Fruit fly (Drosophila melanogaster) whole organism, embryonic: Measurements from ENCODE around the gene CG34116.
A peak's percentile ranks its signal among the peaks of the same experiment; 100 is the strongest.

Experiments
- ATbp ChIP-seq: fragments of 200-800 bp; sonication (Bioruptor generic); optimal IDR thresholded peaks from 2 replicates; lab custom pipeline; 2017; ENCODE audit warnings: missing biosample characterization, mild to moderate bottlenecking, missing genetic modification characterization, missing genetic modification reagents
- Abd-B ChIP-seq: fragments of 200-800 bp; sonication (Bioruptor generic); optimal IDR thresholded peaks from 2 replicates; lab custom pipeline; 2018; ENCODE audit warnings: missing biosample characterization, mild to moderate bottlenecking, missing genetic modification characterization, moderate library complexity
- Ada2b ChIP-seq: fragments of 200-800 bp; sonication (Bioruptor generic); IDR thresholded peaks from 2 replicates; pipeline ENCODE4 v1.3.6; 2022; ENCODE audit warnings: missing biosample characterization, missing genetic modification characterization
- CG10321 ChIP-seq: fragments of 200-800 bp; sonication (Bioruptor generic); IDR thresholded peaks from 2 replicates; pipeline ENCODE4 v1.3.6; 2022; ENCODE audit warnings: missing biosample characterization, missing genetic modification characterization
- CG10565 ChIP-seq: fragments of 200-800 bp; sonication (Bioruptor generic); optimal IDR thresholded peaks from 3 replicates; lab custom pipeline; 2016; ENCODE audit warnings: missing biosample characterization, mild to moderate bottlenecking, missing genetic modification characterization
- CG11093 ChIP-seq: fragments of 200-800 bp; sonication (Bioruptor generic); IDR thresholded peaks from 3 replicates; pipeline ENCODE4 v1.3.6; 2022; ENCODE audit warnings: missing biosample characterization, missing genetic modification characterization
- CG11247 ChIP-seq: fragments of 200-800 bp; sonication (Bioruptor generic); IDR thresholded peaks from 2 replicates; pipeline ENCODE4 v1.3.6; 2022; ENCODE audit warnings: missing biosample characterization, missing genetic modification characterization
- CG12236 ChIP-seq: fragments of 200-800 bp; sonication (Bioruptor generic); optimal IDR thresholded peaks from 2 replicates; lab custom pipeline; 2016; ENCODE audit warnings: missing biosample characterization, missing genetic modification characterization
- CG1233 ChIP-seq: fragments of 200-800 bp; sonication (Bioruptor generic); optimal IDR thresholded peaks from 4 replicates; lab custom pipeline; 2018; ENCODE audit warnings: missing biosample characterization, mild to moderate bottlenecking, missing genetic modification characterization
- CG13296 ChIP-seq: fragments of 200-800 bp; sonication (Bioruptor generic); optimal IDR thresholded peaks from 3 replicates; lab custom pipeline; 2018; ENCODE audit warnings: missing biosample characterization, mild to moderate bottlenecking, missing genetic modification characterization
- CG13424 ChIP-seq: fragments of 200-800 bp; sonication (Bioruptor generic); optimal IDR thresholded peaks from 2 replicates; lab custom pipeline; 2019; ENCODE audit warnings: missing biosample characterization, mild to moderate bottlenecking, missing genetic modification characterization, moderate library complexity
- CG15011 ChIP-seq: fragments of 200-800 bp; sonication (Bioruptor generic); optimal IDR thresholded peaks from 3 replicates; lab custom pipeline; 2018; ENCODE audit warnings: missing biosample characterization, mild to moderate bottlenecking, missing genetic modification characterization
- CG1647 ChIP-seq: fragments of 200-800 bp; sonication (Bioruptor generic); optimal IDR thresholded peaks from 3 replicates; lab custom pipeline; 2016; ENCODE audit warnings: missing biosample characterization, missing genetic modification characterization
- CG17568 ChIP-seq: fragments of 200-800 bp; sonication (Bioruptor generic); optimal IDR thresholded peaks from 2 replicates; lab custom pipeline; 2018; ENCODE audit warnings: missing biosample characterization, mild to moderate bottlenecking, missing genetic modification characterization, moderate library complexity
- CG1832 ChIP-seq: fragments of 200-800 bp; sonication (Bioruptor generic); optimal IDR thresholded peaks from 2 replicates; lab custom pipeline; 2017; ENCODE audit warnings: missing biosample characterization, mild to moderate bottlenecking, missing genetic modification characterization, inconsistent platforms
- CG33213 ChIP-seq: fragments of 200-800 bp; sonication (Bioruptor generic); optimal IDR thresholded peaks from 3 replicates; lab custom pipeline; 2016; ENCODE audit warnings: missing biosample characterization, missing genetic modification characterization
- CG4617 ChIP-seq: fragments of 200-800 bp; sonication (Bioruptor generic); optimal IDR thresholded peaks from 3 replicates; lab custom pipeline; 2016; ENCODE audit warnings: missing biosample characterization, missing genetic modification characterization, borderline replicate concordance
- CG4854 ChIP-seq: fragments of 200-800 bp; sonication (Bioruptor generic); optimal IDR thresholded peaks from 2 replicates; lab custom pipeline; 2016; ENCODE audit warnings: missing biosample characterization, missing genetic modification characterization, inconsistent platforms
- CG5245 ChIP-seq: fragments of 200-800 bp; sonication (Bioruptor generic); optimal IDR thresholded peaks from 3 replicates; lab custom pipeline; 2016; ENCODE audit warnings: missing biosample characterization, missing genetic modification characterization
- CG6689 ChIP-seq: fragments of 200-800 bp; sonication (Bioruptor generic); IDR thresholded peaks from 2 replicates; pipeline ENCODE4 v1.3.6; 2022; ENCODE audit warnings: missing biosample characterization, missing genetic modification characterization
- CG7271 ChIP-seq: fragments of 200-800 bp; sonication (Bioruptor generic); optimal IDR thresholded peaks from 2 replicates; lab custom pipeline; 2018; ENCODE audit warnings: missing biosample characterization, mild to moderate bottlenecking, missing genetic modification characterization, moderate library complexity
- CG8290 ChIP-seq, 3 experiments: fragments of 200-800 bp; sonication (Bioruptor generic); optimal IDR thresholded peaks; 2 replicates each; lab custom pipeline; 2016 to 2019; ENCODE audit warnings: missing biosample characterization in 3 of 3, missing genetic modification characterization in 3 of 3, mild to moderate bottlenecking in 2 of 3, moderate library complexity in 1 of 3
- Doc2 ChIP-seq: fragments of 200-800 bp; sonication (Bioruptor generic); IDR thresholded peaks from 2 replicates; pipeline ENCODE4 v1.3.6; 2022; ENCODE audit warnings: missing biosample characterization, missing genetic modification characterization
- E2f2 ChIP-seq: fragments of 200-800 bp; sonication (Bioruptor generic); IDR thresholded peaks from 2 replicates; pipeline ENCODE4 v1.3.6; 2022; ENCODE audit warnings: missing biosample characterization, missing genetic modification characterization
- Eip74EF ChIP-seq, 2 experiments: fragments of 200-800 bp in 1 of 2; fragments of >200 bp in 1 of 2; sonication (Bioruptor generic) in 1 of 2; optimal IDR thresholded peaks; 2 replicates each; lab custom pipeline; 2017 to 2019; ENCODE audit warnings: missing biosample characterization in 2 of 2, missing genetic modification characterization in 2 of 2, mild to moderate bottlenecking in 1 of 2, moderate library complexity in 1 of 2
- H15 ChIP-seq: fragments of 200-800 bp; sonication (Bioruptor generic); IDR thresholded peaks from 3 replicates; pipeline ENCODE4 v1.3.6; 2022; ENCODE audit warnings: missing biosample characterization, missing genetic modification characterization
- HmgD ChIP-seq: fragments of 200-800 bp; sonication (Bioruptor generic); optimal IDR thresholded peaks from 3 replicates; lab custom pipeline; 2016; ENCODE audit warnings: missing biosample characterization, missing genetic modification characterization
- Lhr ChIP-seq: fragments of 200-800 bp; sonication (Bioruptor generic); optimal IDR thresholded peaks from 3 replicates; lab custom pipeline; 2017; ENCODE audit warnings: mild to moderate bottlenecking, missing biosample characterization, missing genetic modification reagents, missing genetic modification characterization
- MESR4 ChIP-seq: fragments of 200-800 bp; sonication (Bioruptor generic); optimal IDR thresholded peaks from 2 replicates; lab custom pipeline; 2018; ENCODE audit warnings: missing biosample characterization, mild to moderate bottlenecking, missing genetic modification characterization, moderate library complexity
- Nf-YC ChIP-seq: fragments of 200-800 bp; optimal IDR thresholded peaks from 3 replicates; lab custom pipeline; 2019; ENCODE audit warnings: missing biosample characterization, mild to moderate bottlenecking, missing genetic modification characterization, moderate library complexity
- Rfx ChIP-seq: fragments of 200-800 bp; sonication (Bioruptor generic); IDR thresholded peaks from 2 replicates; pipeline ENCODE4 v1.3.6; 2022; ENCODE audit warnings: missing biosample characterization, missing genetic modification characterization
- Sin3A ChIP-seq: fragments of >200 bp; optimal IDR thresholded peaks from 2 replicates; lab custom pipeline; 2018
- cg ChIP-seq: fragments of 200-800 bp; sonication (Bioruptor generic); optimal IDR thresholded peaks from 3 replicates; lab custom pipeline; 2019; ENCODE audit warnings: missing biosample characterization, mild to moderate bottlenecking, missing genetic modification characterization, moderate library complexity
- ci ChIP-seq: fragments of 200-800 bp; sonication (Bioruptor generic); IDR thresholded peaks from 3 replicates; pipeline ENCODE4 v1.3.6; 2022; ENCODE audit warnings: missing biosample characterization, missing genetic modification characterization
- cwo ChIP-seq: fragments of 200-800 bp; sonication (Bioruptor generic); optimal IDR thresholded peaks from 3 replicates; lab custom pipeline; 2017; ENCODE audit warnings: missing biosample characterization, missing genetic modification characterization, mild to moderate bottlenecking, moderate library complexity, missing genetic modification reagents
- dm ChIP-seq: fragments of 200-800 bp; sonication (Bioruptor generic); optimal IDR thresholded peaks from 3 replicates; lab custom pipeline; 2016; ENCODE audit warnings: missing biosample characterization, missing genetic modification characterization
- gt ChIP-seq: fragments of 200-800 bp; sonication (Bioruptor generic); IDR thresholded peaks from 2 replicates; pipeline ENCODE4 v1.3.6; 2022; ENCODE audit warnings: missing biosample characterization, missing genetic modification characterization
- hbn ChIP-seq: fragments of 200-800 bp; sonication (Bioruptor generic); IDR thresholded peaks from 2 replicates; pipeline ENCODE4 v1.3.6; 2022; ENCODE audit warnings: missing biosample characterization, missing genetic modification characterization; ENCODE audit not compliant: partially characterized antibody
- hkb ChIP-seq, 2 experiments: fragments of 200-800 bp in 1 of 2; fragments of >200 bp in 1 of 2; sonication (Bioruptor generic) in 1 of 2; IDR thresholded peaks in 1 of 2; optimal IDR thresholded peaks in 1 of 2; 2 replicates each; pipeline versions ENCODE4 v1.3.6 to Lab custom; 2017 to 2022; ENCODE audit warnings: missing biosample characterization in 1 of 2, missing genetic modification characterization in 1 of 2
- kni ChIP-seq: fragments of 200-800 bp; sonication (Bioruptor generic); optimal IDR thresholded peaks from 3 replicates; lab custom pipeline; 2017; ENCODE audit warnings: mild to moderate bottlenecking, missing biosample characterization, missing genetic modification reagents, missing genetic modification characterization
- pb ChIP-seq: fragments of 200-800 bp; sonication (Bioruptor generic); optimal IDR thresholded peaks from 3 replicates; lab custom pipeline; 2016; ENCODE audit warnings: missing biosample characterization, missing genetic modification characterization
- pfk ChIP-seq: fragments of 200-800 bp; sonication (Bioruptor generic); optimal IDR thresholded peaks from 2 replicates; lab custom pipeline; 2018; ENCODE audit warnings: missing biosample characterization, mild to moderate bottlenecking, missing genetic modification characterization, moderate library complexity
- phol ChIP-seq: fragments of 200-800 bp; sonication (Bioruptor generic); optimal IDR thresholded peaks from 3 replicates; lab custom pipeline; 2018; ENCODE audit warnings: missing biosample characterization, mild to moderate bottlenecking, missing genetic modification characterization, moderate library complexity
- sc ChIP-seq, 3 experiments: fragments of >200 bp in 2 of 3; fragments of 200-800 bp in 1 of 3; sonication (Bioruptor generic) in 1 of 3; optimal IDR thresholded peaks; 2 replicates in 2 of 3; 3 replicates in 1 of 3; lab custom pipeline; 2017; ENCODE audit warnings: mild to moderate bottlenecking in 1 of 3, missing biosample characterization in 1 of 3, missing genetic modification characterization in 1 of 3, missing genetic modification reagents in 1 of 3
- so ChIP-seq: fragments of 200-800 bp; sonication (Bioruptor generic); IDR thresholded peaks from 3 replicates; pipeline ENCODE4 v1.3.6; 2022; ENCODE audit warnings: missing biosample characterization, missing genetic modification characterization
- stc ChIP-seq: fragments of 200-800 bp; sonication (Bioruptor generic); IDR thresholded peaks from 2 replicates; pipeline ENCODE4 v1.3.6; 2022; ENCODE audit warnings: missing biosample characterization, missing genetic modification characterization
- trem ChIP-seq: fragments of 200-800 bp; optimal IDR thresholded peaks from 3 replicates; lab custom pipeline; 2019; ENCODE audit warnings: missing biosample characterization, mild to moderate bottlenecking, missing genetic modification characterization, moderate library complexity
- yki ChIP-seq: fragments of >200 bp; optimal IDR thresholded peaks from 3 replicates; lab custom pipeline; 2018
- zf30C ChIP-seq: fragments of 200-800 bp; sonication (Bioruptor generic); optimal IDR thresholded peaks from 3 replicates; lab custom pipeline; 2018; ENCODE audit warnings: missing biosample characterization, mild to moderate bottlenecking, missing genetic modification characterization

Gene CG34116

DNA sequence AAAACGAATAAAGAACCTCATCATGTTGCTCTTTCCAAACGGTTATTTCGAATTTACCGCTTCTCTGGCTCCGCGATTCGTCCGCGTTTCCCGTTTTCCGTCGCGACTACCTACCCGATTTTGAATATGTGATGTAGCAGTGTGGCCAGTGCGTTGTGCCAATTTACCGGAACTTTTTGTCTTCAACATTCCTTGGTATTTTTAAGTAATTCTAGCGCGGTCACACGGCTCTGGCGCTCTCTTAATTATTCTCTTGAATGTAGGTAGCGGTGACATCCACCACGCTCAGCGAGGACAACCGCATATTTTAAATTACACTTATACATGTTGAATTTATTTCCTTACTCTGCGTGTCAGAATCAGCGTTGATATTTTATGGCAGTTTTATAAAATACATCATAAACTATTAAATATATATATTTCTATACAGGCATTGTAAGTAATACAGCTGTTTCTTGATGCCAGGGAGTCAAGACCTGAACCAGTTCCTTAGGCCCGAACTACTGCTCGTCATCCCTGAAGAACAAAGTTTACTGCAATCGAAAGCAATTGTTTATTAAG, 12.3 kb downstream of the CG34116 start, which contains the start of the genes CG42637, Gyc76C and SREBP (continued):
- TF ChIP-seq trem (peak; percentile 89), CG1647 (GFP tag; lab: Kevin White, UChicago) (no peak), HmgD (GFP tag; lab: Kevin White, UChicago) (peak; percentile 42), H15 (GFP tag; lab: Robert Waterston, UW) (no peak), yki (lab: Kevin White, UChicago) (no peak), pfk (GFP tag; lab: Kevin White, UChicago) (peak; percentile 17), Nf-YC (tag; lab: Kevin White, UChicago) (peak; percentile 93), stc (GFP tag; lab: Robert Waterston, UW) (peak; percentile 43; the same call in 1 of the 2 replicates), CG10321 (GFP tag; lab: Robert Waterston, UW) (0 out of 2 replicates have a peak, but pooled peaks have one; percentile 28), MESR4 (GFP tag; lab: Kevin White, UChicago) (no peak), CG1233 (GFP tag; lab: Kevin White, UChicago) (no peak), cg (GFP tag; lab: Kevin White, UChicago) (peak; percentile 59), CG1832 (GFP tag; lab: Kevin White, UChicago) (no peak), Ada2b (GFP tag; lab: Robert Waterston, UW) (no peak), pb (GFP tag; lab: Kevin White, UChicago) (peak; percentile 13), Abd-B (GFP tag; lab: Kevin White, UChicago) (peak; percentile 47), gt (GFP tag; lab: Robert Waterston, UW) (no peak), CG33213 (GFP tag; lab: Kevin White, UChicago) (peak; percentile 82), phol (tag; lab: Kevin White, UChicago) (peak; percentile 36), Rfx (GFP tag; lab: Robert Waterston, UW) (peak; percentile 47; the same call in 1 of the 2 replicates), Eip74EF (GFP tag; optimal IDR thresholded peaks at IDR 0.05; lab: Kevin White, UChicago) (no peak), kni (GFP tag; lab: Kevin White, UChicago) (no peak), E2f2 (GFP tag; lab: Robert Waterston, UW) (peak; percentile 89), CG12236 (GFP tag; lab: Kevin White, UChicago) (no peak), hkb (optimal IDR thresholded peaks at IDR 0.05; lab: Kevin White, UChicago) (peak; percentile 47), hkb (GFP tag; IDR thresholded peaks at IDR 0.05; lab: Robert Waterston, UW) (peak; percentile 19; the same call in 1 of the 2 replicates), so (no peak; the same call in 2 of the 3 replicates), CG6689 (GFP tag; lab: Robert Waterston, UW) (no peak), CG4617 (peak; percentile 38), CG11093 (GFP tag; lab: Robert Waterston, UW) (no peak), CG10565 (GFP tag; lab: Kevin White, UChicago) (no peak), sc (optimal IDR thresholded peaks at IDR 0.05; lab: Kevin White, UChicago) (no peak), sc (GFP tag; optimal IDR thresholded peaks at IDR 0.05; lab: Kevin White, UChicago) (no peak), CG4854 (no peak), Sin3A (lab: Kevin White, UChicago) (peak; percentile 47), Lhr (GFP tag; lab: Kevin White, UChicago) (peak; percentile 93), Doc2 (GFP tag; lab: Robert Waterston, UW) (no peak), cwo (GFP tag; lab: Kevin White, UChicago) (no peak), CG8290 (GFP tag; optimal IDR thresholded peaks at IDR 0.05; lab: Kevin White, UChicago) (peak; percentile 55), CG8290 (tag; optimal IDR thresholded peaks at IDR 0.05; lab: Kevin White, UChicago) (peak in 1 of 2 experiments; percentile 82), ci (GFP tag; lab: Robert Waterston, UW) (no peak; the same call in 1 of the 3 replicates), CG7271 (tag; lab: Kevin White, UChicago) (no peak), zf30C (GFP tag; lab: Kevin White, UChicago) (no peak), CG13424 (tag; lab: Kevin White, UChicago) (no peak), CG15011 (peak; percentile 45), hbn (GFP tag; lab: Robert Waterston, UW) (0 out of 2 replicates have a peak, but pooled peaks have one; percentile 25), dm (GFP tag; lab: Kevin White, UChicago) (no peak), CG11247 (GFP tag; lab: Robert Waterston, UW) (no peak), ATbp (GFP tag; lab: Kevin White, UChicago) (no peak), CG13296 (no peak), CG17568 (GFP tag; lab: Kevin White, UChicago) (no peak), CG5245 (GFP tag; lab: Kevin White, UChicago) (no peak)
